Worm (Caenorhabditis elegans) whole organism, mixed stage, embryonic: ENCODE results near the gene Y59H11AR.10.

Experiments
- ces-1 ChIP-seq: fragments of 150-350 bp; optimal IDR thresholded peaks from 2 replicates; lab custom pipeline; 2014; ENCODE audit warnings: missing biosample characterization, missing genetic modification reagents, missing genetic modification characterization
- lin-13 ChIP-seq: fragments of 150-350 bp; optimal IDR thresholded peaks from 2 replicates; lab custom pipeline; 2014; ENCODE audit warnings: missing biosample characterization, missing genetic modification characterization
- lin-32 ChIP-seq: fragments of 200-800 bp; sonication (Bioruptor generic); optimal IDR thresholded peaks from 2 replicates; lab custom pipeline; 2018; ENCODE audit warnings: mild to moderate bottlenecking, missing genetic modification characterization, missing compliant biosample characterization
- lsy-2 ChIP-seq: fragments of 150-350 bp; optimal IDR thresholded peaks from 2 replicates; lab custom pipeline; 2014; ENCODE audit warnings: missing biosample characterization, missing genetic modification characterization
- nhr-237 ChIP-seq: fragments of 150-350 bp; optimal IDR thresholded peaks from 2 replicates; lab custom pipeline; 2014; ENCODE audit warnings: missing biosample characterization, missing genetic modification characterization
- pha-4 ChIP-seq: fragments of 150-350 bp; optimal IDR thresholded peaks from 2 replicates; lab custom pipeline; 2018; ENCODE audit warnings: missing biosample characterization, missing genetic modification reagents, missing genetic modification characterization
- snpc-4 ChIP-seq: fragments of 150-350 bp; optimal IDR thresholded peaks from 2 replicates; lab custom pipeline; 2014; ENCODE audit warnings: missing biosample characterization, missing genetic modification characterization
- sptf-1 ChIP-seq: sonication (generic microtip); optimal IDR thresholded peaks from 2 replicates; lab custom pipeline; 2017; ENCODE audit warnings: mild to moderate bottlenecking, missing genetic modification characterization, moderate library complexity, missing compliant biosample characterization
- unc-120 ChIP-seq: sonication (generic microtip); optimal IDR thresholded peaks from 2 replicates; lab custom pipeline; 2017; ENCODE audit warnings: missing genetic modification characterization, missing compliant biosample characterization; ENCODE audit not compliant: poor library complexity, severe bottlenecking
- unc-62 ChIP-seq: fragments of 150-350 bp; optimal IDR thresholded peaks from 2 replicates; lab custom pipeline; 2014; ENCODE audit warnings: missing biosample characterization, missing genetic modification reagents, missing genetic modification characterization
- zip-8 ChIP-seq: fragments of 150-350 bp; optimal IDR thresholded peaks from 2 replicates; lab custom pipeline; 2014; ENCODE audit warnings: missing biosample characterization, missing genetic modification characterization
- ztf-11 ChIP-seq: fragments of 150-350 bp; optimal IDR thresholded peaks from 2 replicates; lab custom pipeline; 2014; ENCODE audit warnings: missing biosample characterization, missing genetic modification characterization

ce11 chrIV:8625730-8626129 lies 22.8 kb downstream of the Y59H11AR.10 start:
- no peak for TF ChIP-seq snpc-4 (tag; lab: Kevin White, UChicago)
- no peak for TF ChIP-seq lsy-2
- TF ChIP-seq lin-13: no peak
- no peak for TF ChIP-seq unc-120 (tag; lab: Kevin White, UChicago)
- TF ChIP-seq nhr-237: no peak
- TF ChIP-seq zip-8: no peak
- TF ChIP-seq unc-62 (GFP tag; lab: Kevin White, UChicago): no peak
- TF ChIP-seq sptf-1 (tag; lab: Kevin White, UChicago): no peak
- TF ChIP-seq pha-4 (tag; lab: Kevin White, UChicago): no peak
- no peak for TF ChIP-seq lin-32 (GFP tag; lab: Kevin White, UChicago)
- TF ChIP-seq ces-1 (GFP tag; lab: Kevin White, UChicago): no peak
- TF ChIP-seq ztf-11 (tag; lab: Kevin White, UChicago): no peak
